Worm (Caenorhabditis elegans): ENCODE data around the gene ZK512.1.

The ZK512.1 gene

DNA sequence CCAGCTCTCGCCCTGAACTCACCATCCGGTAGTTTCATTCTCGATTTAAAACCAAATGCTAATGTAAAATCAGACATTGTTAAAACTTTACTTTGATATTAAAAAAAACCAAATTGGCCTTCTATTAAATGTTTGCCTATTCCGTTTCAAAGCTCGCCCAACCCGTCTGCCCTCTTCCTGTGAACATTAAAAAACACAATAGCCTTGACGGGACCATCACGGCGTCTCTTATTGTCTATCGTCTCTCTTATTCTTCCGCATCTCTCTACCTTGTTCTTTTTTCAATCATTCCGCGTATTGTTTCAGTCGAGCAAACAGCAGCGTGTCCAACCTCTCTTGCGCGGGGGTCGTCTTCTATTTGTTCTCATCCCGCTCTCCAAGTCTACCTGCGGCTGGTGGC lies at the start of gene ZK512.1:
Gene ZK512.1 (plus strand): TSS at position 301 of the 400 bp plus-strand sequence.
- TF ChIP-seq ztf-25 (GFP tag; IDR thresholded peaks at IDR 0.05) (no peak), madf-6 (GFP tag; IDR thresholded peaks at IDR 0.05) (no peak), T07F8.4 (tag; optimal IDR thresholded peaks at IDR 0.05) (no peak), lsl-1 (GFP tag; optimal IDR thresholded peaks at IDR 0.05) (no peak), hmg-1.2 (GFP tag; IDR thresholded peaks at IDR 0.05) (no peak)

DNA sequence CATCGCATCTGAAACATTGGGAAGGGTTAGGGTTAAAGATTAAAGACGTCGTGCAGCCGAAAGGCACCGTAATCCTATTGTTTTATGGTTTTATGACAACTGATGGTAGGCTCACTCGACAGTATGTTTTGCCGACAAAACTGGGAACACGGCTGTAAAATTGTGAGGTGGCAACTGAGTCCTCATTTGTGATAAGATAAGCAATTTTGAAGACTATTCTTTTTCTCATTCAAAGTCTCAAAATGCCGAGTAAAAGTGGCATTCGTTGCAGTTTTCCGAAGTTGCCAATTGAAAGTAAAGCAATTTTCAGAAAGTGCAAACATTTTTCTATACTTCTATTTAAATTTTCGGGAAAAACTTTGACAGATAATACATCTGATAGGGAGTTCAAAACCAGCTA lies 45.0 kb upstream of the ZK512.1 start:
- TF ChIP-seq fkh-3 (tag; optimal IDR thresholded peaks at IDR 0.05) (no peak), Y53G8AR.9 (GFP tag; conservative IDR thresholded peaks at IDR 0.05) (no peak), akir-1 (GFP tag; optimal IDR thresholded peaks at IDR 0.05) (no peak), sdz-38 (tag; optimal IDR thresholded peaks at IDR 0.05) (no peak)

ce11 chrIII:9071372-9071771 lies 43.4 kb upstream of the ZK512.1 start, which contains the start of gene lin-12:
Gene lin-12 (minus strand): TSS chrIII:9071472.
- TF ChIP-seq bed-1 (GFP tag; IDR thresholded peaks at IDR 0.05) (no peak), efl-1 (GFP tag; optimal IDR thresholded peaks at IDR 0.05) (no peak), lin-54 (GFP tag; optimal IDR thresholded peaks at IDR 0.05) (no peak), die-1 (tag; optimal IDR thresholded peaks at IDR 0.05) (no peak), F39B2.1 (GFP tag; IDR thresholded peaks at IDR 0.05) (no peak), ama-1 (optimal IDR thresholded peaks at IDR 0.05) (no peak), ama-1 (GFP tag; optimal IDR thresholded peaks at IDR 0.05) (no peak), F23B12.7 (tag; optimal IDR thresholded peaks at IDR 0.05; ENCODE audit: insufficient read depth) (no peak), madf-10 (tag; optimal IDR thresholded peaks at IDR 0.05) (no peak), madf-3 (GFP tag; IDR thresholded peaks at IDR 0.05) (no peak), F10E7.11 (tag; optimal IDR thresholded peaks at IDR 0.05) (no peak), mel-28 (tag; optimal IDR thresholded peaks at IDR 0.05; ENCODE audit: borderline replicate concordance) (no peak), B0336.3 (GFP tag; IDR thresholded peaks at IDR 0.05) (no peak), atf-7 (tag; optimal IDR thresholded peaks at IDR 0.05) (no peak), snpc-1.1 (tag; optimal IDR thresholded peaks at IDR 0.05; ENCODE audit: insufficient read depth) (no peak), hlh-26 (GFP tag; conservative IDR thresholded peaks at IDR 0.05) (no peak), dox-1 (GFP tag; IDR thresholded peaks at IDR 0.05) (no peak), gei-17 (GFP tag; optimal IDR thresholded peaks at IDR 0.05) (no peak)

DNA sequence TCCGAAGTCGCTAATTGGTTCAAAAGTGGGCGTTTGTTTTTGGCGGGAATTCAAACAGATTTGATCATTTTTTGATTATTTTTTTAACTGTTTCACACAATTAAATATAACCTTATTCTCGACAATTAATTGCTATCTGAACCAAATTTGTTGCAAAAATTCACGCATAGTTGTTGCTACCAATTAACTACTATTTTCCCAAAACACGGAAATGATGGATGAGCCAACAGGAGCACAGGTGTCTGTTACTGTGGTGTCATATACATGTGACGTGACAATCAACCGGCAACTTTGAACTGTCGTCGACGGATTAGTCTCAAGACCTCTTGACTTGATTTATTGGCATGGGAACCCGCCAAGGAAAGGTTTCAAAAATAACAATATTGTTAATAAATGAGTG lies 42.0 kb upstream of the ZK512.1 start:
- no peak for TF ChIP-seq atf-7 (tag; optimal IDR thresholded peaks at IDR 0.05)
- TF ChIP-seq Y67H2A.10 (GFP tag; conservative IDR thresholded peaks at IDR 0.05): no peak
- no peak for TF ChIP-seq madf-8 (GFP tag; conservative IDR thresholded peaks at IDR 0.05)
- TF ChIP-seq tlf-1 (GFP tag; optimal IDR thresholded peaks at IDR 0.05): no peak
- TF ChIP-seq mxl-1 (tag; optimal IDR thresholded peaks at IDR 0.05): no peak
- TF ChIP-seq ceh-40 (GFP tag; IDR thresholded peaks at IDR 0.05): no peak
- TF ChIP-seq F39B2.1 (GFP tag; IDR thresholded peaks at IDR 0.05): no peak
- TF ChIP-seq hlh-12 (tag; optimal IDR thresholded peaks at IDR 0.05): no peak
- no peak for TF ChIP-seq egl-44 (GFP tag; IDR thresholded peaks at IDR 0.05)
- no peak for TF ChIP-seq nfyb-1 (GFP tag; IDR thresholded peaks at IDR 0.05)
- no peak for TF ChIP-seq ceh-58 (GFP tag; IDR thresholded peaks at IDR 0.05)
